Worm (Caenorhabditis elegans) whole organism, midembryonic: ENCODE data around the gene W08E12.9.

ENCODE experiments used
- T22C8.4 ChIP-seq: fragments of 200-800 bp; sonication (Bioruptor generic); IDR thresholded peaks from 2 replicates; pipeline ENCODE4 v1.3.6; 2022; ENCODE audit warnings: missing genetic modification characterization, missing compliant biosample characterization
- cog-1 ChIP-seq: sonication (generic microtip); optimal IDR thresholded peaks from 2 replicates; lab custom pipeline; 2016; ENCODE audit warnings: missing genetic modification characterization, missing compliant biosample characterization
- flt-1 ChIP-seq: fragments of 200-800 bp; sonication (Bioruptor generic); IDR thresholded peaks from 2 replicates; pipeline ENCODE4 v1.3.6; 2022; ENCODE audit warnings: missing genetic modification characterization, missing compliant biosample characterization
- klf-2 ChIP-seq: fragments of 200-800 bp; sonication (Bioruptor generic); conservative IDR thresholded peaks from 2 replicates; pipeline ENCODE4 v1.3.6; 2022; ENCODE audit warnings: missing genetic modification reagents, missing genetic modification characterization, missing compliant biosample characterization
- med-1 ChIP-seq: sonication (generic microtip); optimal IDR thresholded peaks from 2 replicates; lab custom pipeline; 2017; ENCODE audit warnings: missing genetic modification characterization, mild to moderate bottlenecking, missing compliant biosample characterization, antibody characterized with exemption, missing genetic modification reagents; ENCODE audit not compliant: insufficient read depth
- ref-1 ChIP-seq: fragments of 200-800 bp; sonication (Bioruptor generic); conservative IDR thresholded peaks from 2 replicates; pipeline ENCODE4 v1.3.6; 2022; ENCODE audit warnings: missing genetic modification reagents, missing genetic modification characterization, missing compliant biosample characterization
- tab-1 ChIP-seq: fragments of 200-800 bp; sonication (Bioruptor generic); IDR thresholded peaks from 2 replicates; pipeline ENCODE4 v1.3.6; 2022; ENCODE audit warnings: missing genetic modification characterization, missing compliant biosample characterization
- ztf-23 ChIP-seq: fragments of 200-800 bp; sonication (Bioruptor generic); IDR thresholded peaks from 2 replicates; pipeline ENCODE4 v1.3.6; 2022; ENCODE audit warnings: missing genetic modification reagents, missing genetic modification characterization, missing compliant biosample characterization
- ztf-29 ChIP-seq: fragments of 200-800 bp; sonication (Bioruptor generic); IDR thresholded peaks from 2 replicates; pipeline ENCODE4 v1.3.6; 2022; ENCODE audit warnings: missing genetic modification reagents, missing genetic modification characterization, missing compliant biosample characterization

Gene W08E12.9

ce11 chrIV:3266841-3267240 lies 40.5 kb downstream of the W08E12.9 start:
- TF ChIP-seq flt-1 (GFP tag; lab: Robert Waterston, UW) (0 out of 2 replicates have a peak, but pooled peaks have one; percentile 59), T22C8.4 (GFP tag; lab: Robert Waterston, UW) (no peak)

ce11 chrIV:3265657-3266056 lies 41.7 kb downstream of the W08E12.9 start, which contains the start of gene T26C12.2:
Gene T26C12.2 (minus strand): TSS chrIV:3265757.
- no peak for TF ChIP-seq cog-1 (tag; lab: Kevin White, UChicago)
- TF ChIP-seq ztf-23 (GFP tag; lab: Robert Waterston, UW): no peak
- no peak for TF ChIP-seq ztf-29 (GFP tag; lab: Robert Waterston, UW)
- TF ChIP-seq med-1 (GFP tag; lab: Kevin White, UChicago): no peak
- TF ChIP-seq flt-1 (GFP tag; lab: Robert Waterston, UW): no peak
- TF ChIP-seq tab-1 (GFP tag; lab: Robert Waterston, UW): no peak
- TF ChIP-seq klf-2: no peak
- TF ChIP-seq ref-1 (GFP tag; lab: Robert Waterston, UW): no peak
- TF ChIP-seq T22C8.4 (GFP tag; lab: Robert Waterston, UW): no peak

- TF ChIP-seq med-1 (GFP tag; lab: Kevin White, UChicago) (no peak), ztf-29 (GFP tag; lab: Robert Waterston, UW) (no peak), ref-1 (GFP tag; lab: Robert Waterston, UW) (no peak), klf-2 (no peak), cog-1 (tag; lab: Kevin White, UChicago) (no peak), tab-1 (GFP tag; lab: Robert Waterston, UW) (no peak), ztf-23 (GFP tag; lab: Robert Waterston, UW) (no peak), flt-1 (GFP tag; lab: Robert Waterston, UW) (no peak), T22C8.4 (GFP tag; lab: Robert Waterston, UW) (no peak)
Observed at ce11 chrIV:3261761-3262160, 45.6 kb downstream of the W08E12.9 start.

ce11 chrIV:3260216-3260615 lies 47.1 kb downstream of the W08E12.9 start:
- TF ChIP-seq ztf-23 (GFP tag; lab: Robert Waterston, UW) (no peak), ztf-29 (GFP tag; lab: Robert Waterston, UW) (no peak), klf-2 (no peak), flt-1 (GFP tag; lab: Robert Waterston, UW) (no peak), T22C8.4 (GFP tag; lab: Robert Waterston, UW) (no peak), med-1 (GFP tag; lab: Kevin White, UChicago) (no peak), ref-1 (GFP tag; lab: Robert Waterston, UW) (no peak)

ce11 chrIV:3258528-3258927 lies 48.8 kb downstream of the W08E12.9 start, which contains the start of gene T26C12.1:
Gene T26C12.1 (plus strand): TSS chrIV:3258910.
- TF ChIP-seq klf-2: no peak
- no peak for TF ChIP-seq flt-1 (GFP tag; lab: Robert Waterston, UW)
- no peak for TF ChIP-seq med-1 (GFP tag; lab: Kevin White, UChicago)
- TF ChIP-seq ref-1 (GFP tag; lab: Robert Waterston, UW): no peak
- no peak for TF ChIP-seq cog-1 (tag; lab: Kevin White, UChicago)
- no peak for TF ChIP-seq tab-1 (GFP tag; lab: Robert Waterston, UW)
- TF ChIP-seq ztf-23 (GFP tag; lab: Robert Waterston, UW): no peak
- TF ChIP-seq T22C8.4 (GFP tag; lab: Robert Waterston, UW): no peak
- TF ChIP-seq ztf-29 (GFP tag; lab: Robert Waterston, UW): no peak

- no peak for TF ChIP-seq flt-1 (GFP tag; lab: Robert Waterston, UW)
- no peak for TF ChIP-seq ztf-29 (GFP tag; lab: Robert Waterston, UW)
- no peak for TF ChIP-seq cog-1 (tag; lab: Kevin White, UChicago)
- TF ChIP-seq med-1 (GFP tag; lab: Kevin White, UChicago): no peak
- no peak for TF ChIP-seq ref-1 (GFP tag; lab: Robert Waterston, UW)
Observed at ce11 chrIV:3256866-3257265, 50.5 kb downstream of the W08E12.9 start.
